Fruit fly (Drosophila melanogaster): ENCODE measurements around the gene beat-VII.

DNA sequence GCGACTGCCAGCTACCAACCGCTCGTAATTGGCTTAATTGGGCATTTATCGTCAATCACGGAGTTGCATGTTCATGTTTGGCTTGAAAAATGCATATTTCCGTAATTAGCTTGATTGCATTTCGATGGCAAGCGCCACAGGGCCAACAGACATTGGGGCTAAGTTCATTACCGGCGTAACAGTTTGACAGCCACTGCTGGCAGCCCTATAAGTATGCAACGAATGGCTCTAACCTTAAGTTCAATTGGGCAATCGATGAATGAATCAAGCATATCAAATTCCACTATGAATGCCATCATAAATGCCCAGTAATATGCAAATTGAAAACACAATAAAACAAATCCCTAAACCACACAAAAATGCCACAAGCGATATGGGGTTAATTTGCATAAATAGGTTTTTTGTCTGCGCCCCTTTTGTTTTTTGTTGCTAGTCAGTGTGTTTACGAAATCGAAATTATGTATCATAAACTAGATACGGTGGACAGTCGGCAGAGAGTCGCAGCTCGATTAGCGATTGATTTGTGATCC is 26.3 kb downstream of the beat-VII start:
- TF ChIP-seq CG3995 (GFP tag; optimal IDR thresholded peaks at IDR 0.05) (no peak), Adf1 (GFP tag; IDR thresholded peaks at IDR 0.05) (no peak), Atf3 (GFP tag; optimal IDR thresholded peaks at IDR 0.05) (no peak), slp2 (GFP tag; optimal IDR thresholded peaks at IDR 0.05) (no peak)
